Worm (Caenorhabditis elegans): Measurements from ENCODE around the gene col-73.
A peak's percentile ranks its signal among the peaks of the same experiment; 100 is the strongest.

ce11 chrII:4851594-4852106, 21.3 kb downstream of the col-73 start, which contains the start of gene dnj-9:
- TF ChIP-seq ama-1 (optimal IDR thresholded peaks at IDR 0.05), result peak; percentile 87
- peak; percentile 32 for TF ChIP-seq pag-3 (tag; optimal IDR thresholded peaks at IDR 0.05; ENCODE audit: borderline replicate concordance, insufficient read depth)
- peak; percentile 97 for TF ChIP-seq lin-39 (tag; optimal IDR thresholded peaks at IDR 0.05)
- peak; percentile 91 for TF ChIP-seq lin-15B (tag; optimal IDR thresholded peaks at IDR 0.05)
